Fruit fly (Drosophila melanogaster) whole organism, pupa: ENCODE data around the gene CG1024.

ENCODE experiments used
- CG10348 ChIP-seq: fragments of 200-800 bp; sonication (Bioruptor generic); IDR thresholded peaks from 2 replicates; pipeline ENCODE4 v1.3.6; 2022; ENCODE audit warnings: missing biosample characterization, missing genetic modification characterization
- CG4496 ChIP-seq: fragments of 200-800 bp; sonication (Bioruptor generic); IDR thresholded peaks from 3 replicates; pipeline ENCODE4 v1.3.6; 2022; ENCODE audit warnings: missing biosample characterization, missing genetic modification characterization

DNA sequence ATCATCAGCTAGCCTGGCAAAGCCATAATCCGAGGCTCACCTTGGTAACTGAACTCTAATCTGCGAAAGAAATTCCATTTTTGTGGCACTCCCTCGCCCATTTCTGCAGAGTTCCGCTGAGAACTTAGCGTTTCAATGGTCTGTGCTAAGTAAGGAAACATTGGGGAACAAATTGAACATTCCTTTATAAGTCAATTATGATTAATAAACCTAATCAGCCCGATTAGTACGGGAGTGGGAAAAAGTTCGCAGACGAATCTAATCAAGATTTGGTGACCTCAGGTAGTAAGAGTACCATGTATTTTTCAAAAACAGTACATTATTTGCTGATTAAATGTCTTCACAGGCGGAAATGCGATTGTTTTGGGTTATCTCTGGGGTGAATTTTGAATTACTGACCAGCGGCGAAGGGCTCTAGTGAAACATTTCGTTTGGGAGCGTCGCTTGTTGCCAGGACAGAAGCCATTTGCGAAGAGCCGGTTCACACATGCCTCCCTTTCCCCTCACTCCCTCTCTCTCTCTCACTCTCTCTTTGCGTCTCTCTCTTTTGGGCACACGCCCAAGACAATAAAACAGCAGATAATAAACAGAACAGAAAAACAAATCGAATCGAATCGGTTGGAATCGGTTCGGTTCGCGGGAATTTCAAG is 22.5 kb upstream of the CG1024 start:
- TF ChIP-seq CG4496 = 0 out of 3 replicates have a peak, but pooled peaks have one; percentile 23
- TF ChIP-seq CG10348 (GFP tag; lab: Robert Waterston, UW) = no peak
